Fruit fly (Drosophila melanogaster): ENCODE data around the gene Gal.

The Gal gene

dm6 chr2L:6048542-6048941 lies 41.9 kb upstream of the Gal start, which contains the start of the genes CG34179 and slmo:
Gene CG34179 (minus strand): TSS chr2L:6048706.
Gene slmo (minus strand): TSS chr2L:6048706.
- no peak for TF ChIP-seq HLH106 (tag; optimal IDR thresholded peaks at IDR 0.05)
- no peak for TF ChIP-seq ey (GFP tag; optimal IDR thresholded peaks at IDR 0.05)
- TF ChIP-seq Hr78 (GFP tag; optimal IDR thresholded peaks at IDR 0.05): no peak
- no peak for TF ChIP-seq lola (GFP tag; optimal IDR thresholded peaks at IDR 0.05)
- no peak for TF ChIP-seq brk (GFP tag; optimal IDR thresholded peaks at IDR 0.05)
- TF ChIP-seq sv (GFP tag; optimal IDR thresholded peaks at IDR 0.05): no peak
- TF ChIP-seq Sp1 (GFP tag; optimal IDR thresholded peaks at IDR 0.05): no peak
- no peak for TF ChIP-seq sage (GFP tag; optimal IDR thresholded peaks at IDR 0.05)
- no peak for TF ChIP-seq dsf (GFP tag; optimal IDR thresholded peaks at IDR 0.05; ENCODE audit: borderline replicate concordance)
- TF ChIP-seq CG9705 (GFP tag; optimal IDR thresholded peaks at IDR 0.05): no peak
- TF ChIP-seq N (GFP tag; optimal IDR thresholded peaks at IDR 0.05): no peak
- no peak for TF ChIP-seq jim (GFP tag; optimal IDR thresholded peaks at IDR 0.05)
- no peak for TF ChIP-seq Jra (GFP tag; optimal IDR thresholded peaks at IDR 0.05)
- TF ChIP-seq usp (GFP tag; optimal IDR thresholded peaks at IDR 0.05): no peak

DNA sequence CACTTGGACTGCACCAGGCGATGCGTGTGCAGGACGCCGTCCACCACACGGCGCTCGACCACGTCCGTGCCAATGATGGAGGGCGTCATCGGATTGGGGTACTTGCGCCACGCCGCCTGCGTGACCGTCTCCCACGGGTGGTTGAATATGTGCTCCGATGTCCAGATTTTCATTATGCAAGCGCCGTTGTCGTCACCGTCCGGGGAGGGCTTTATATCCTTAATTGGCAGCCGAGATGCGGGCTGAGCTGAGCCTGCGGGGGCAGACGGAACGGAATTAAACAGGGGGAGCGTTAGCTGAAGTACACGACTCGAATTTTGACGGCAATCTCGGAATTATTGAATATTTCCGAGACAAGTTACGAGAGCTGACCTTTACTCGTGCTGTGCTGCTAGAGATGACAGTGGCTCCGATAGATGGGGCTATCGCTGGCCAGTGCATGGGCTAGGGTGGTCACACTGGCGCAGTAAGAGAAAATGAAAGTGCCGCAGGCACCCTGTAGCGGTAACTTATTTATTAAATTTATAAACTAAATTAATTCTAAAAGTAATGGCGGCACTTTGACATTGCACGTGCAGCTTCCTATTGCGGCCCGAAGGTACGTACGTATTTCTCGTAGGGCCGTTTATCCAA lies 41.0 kb upstream of the Gal start, which contains the start of gene IPIP:
Gene IPIP, plus strand, starts transcription at position 475 of the 633 bp plus-strand sequence.
- TF ChIP-seq sage (GFP tag; optimal IDR thresholded peaks at IDR 0.05) (no peak), Hr78 (GFP tag; optimal IDR thresholded peaks at IDR 0.05) (no peak), rgr (GFP tag; optimal IDR thresholded peaks at IDR 0.05) (peak; percentile 60), HLH106 (tag; optimal IDR thresholded peaks at IDR 0.05) (peak; percentile 33), Rel (GFP tag; optimal IDR thresholded peaks at IDR 0.05) (no peak), Rel (tag; optimal IDR thresholded peaks at IDR 0.05) (peak; percentile 47), fru (GFP tag; optimal IDR thresholded peaks at IDR 0.05) (peak; percentile 65), foxo (GFP tag; optimal IDR thresholded peaks at IDR 0.05) (peak in 1 of 2 experiments; percentile 36), br (GFP tag; optimal IDR thresholded peaks at IDR 0.05) (peak; percentile 39), ey (GFP tag; optimal IDR thresholded peaks at IDR 0.05) (peak; percentile 9), Dif (GFP tag; optimal IDR thresholded peaks at IDR 0.05; ENCODE audit: partially characterized antibody) (peak; percentile 2), sv (GFP tag; optimal IDR thresholded peaks at IDR 0.05) (no peak), OdsH (GFP tag; optimal IDR thresholded peaks at IDR 0.05) (peak; percentile 5), dsf (GFP tag; optimal IDR thresholded peaks at IDR 0.05; ENCODE audit: borderline replicate concordance) (no peak), CG9705 (GFP tag; optimal IDR thresholded peaks at IDR 0.05) (peak; percentile 17), Vsx2 (GFP tag; optimal IDR thresholded peaks at IDR 0.05; ENCODE audit: partially characterized antibody) (no peak), Sp1 (GFP tag; optimal IDR thresholded peaks at IDR 0.05) (peak; percentile 30), h (GFP tag; optimal IDR thresholded peaks at IDR 0.05) (peak; percentile 69), Abd-B (GFP tag; optimal IDR thresholded peaks at IDR 0.05) (no peak), Hr83 (GFP tag; optimal IDR thresholded peaks at IDR 0.05; ENCODE audit: poor library complexity, severe bottlenecking) (peak; percentile 94)

dm6 chr2L:6046865-6047264 lies 40.2 kb upstream of the Gal start:
- no peak for TF ChIP-seq Hr78 (GFP tag; optimal IDR thresholded peaks at IDR 0.05)
- no peak for TF ChIP-seq Dif (GFP tag; optimal IDR thresholded peaks at IDR 0.05; ENCODE audit: partially characterized antibody)
- no peak for TF ChIP-seq brk (GFP tag; optimal IDR thresholded peaks at IDR 0.05)
- TF ChIP-seq GATAd (GFP tag; optimal IDR thresholded peaks at IDR 0.05): no peak
- TF ChIP-seq Sp1 (GFP tag; optimal IDR thresholded peaks at IDR 0.05): no peak
- TF ChIP-seq foxo (GFP tag; optimal IDR thresholded peaks at IDR 0.05): no peak
- no peak for TF ChIP-seq lola (GFP tag; optimal IDR thresholded peaks at IDR 0.05)
- TF ChIP-seq dsf (GFP tag; optimal IDR thresholded peaks at IDR 0.05; ENCODE audit: borderline replicate concordance): no peak
- no peak for TF ChIP-seq sage (GFP tag; optimal IDR thresholded peaks at IDR 0.05)
- no peak for TF ChIP-seq Dfd (GFP tag; optimal IDR thresholded peaks at IDR 0.05)
- no peak for TF ChIP-seq Hr83 (GFP tag; optimal IDR thresholded peaks at IDR 0.05; ENCODE audit: poor library complexity, severe bottlenecking)
- no peak for TF ChIP-seq dmrt93B (GFP tag; optimal IDR thresholded peaks at IDR 0.05)
- TF ChIP-seq psq (GFP tag; optimal IDR thresholded peaks at IDR 0.05): no peak
- no peak for TF ChIP-seq HLH106 (tag; optimal IDR thresholded peaks at IDR 0.05)
- TF ChIP-seq Abd-B (GFP tag; optimal IDR thresholded peaks at IDR 0.05): no peak
- TF ChIP-seq Jra (GFP tag; optimal IDR thresholded peaks at IDR 0.05): no peak
- no peak for TF ChIP-seq N (GFP tag; optimal IDR thresholded peaks at IDR 0.05)
- TF ChIP-seq Rel (GFP tag; optimal IDR thresholded peaks at IDR 0.05): no peak
- TF ChIP-seq Rel (tag; optimal IDR thresholded peaks at IDR 0.05): no peak

dm6 chr2L:6045972-6046718 lies 39.5 kb upstream of the Gal start, which contains the start of gene Pfas:
Gene Pfas (minus strand): TSS chr2L:6046050.
- TF ChIP-seq rgr (GFP tag; optimal IDR thresholded peaks at IDR 0.05): peak; percentile 68
- TF ChIP-seq br (GFP tag; optimal IDR thresholded peaks at IDR 0.05): peak; percentile 82
- TF ChIP-seq N (GFP tag; optimal IDR thresholded peaks at IDR 0.05): no peak
- TF ChIP-seq psq (GFP tag; optimal IDR thresholded peaks at IDR 0.05): peak; percentile 57
- peak; percentile 52 for TF ChIP-seq CG32264 (GFP tag; optimal IDR thresholded peaks at IDR 0.05)
- no peak for TF ChIP-seq Rel (GFP tag; optimal IDR thresholded peaks at IDR 0.05)
- peak; percentile 88 for TF ChIP-seq Rel (tag; optimal IDR thresholded peaks at IDR 0.05)
- no peak for TF ChIP-seq Vsx2 (GFP tag; optimal IDR thresholded peaks at IDR 0.05; ENCODE audit: partially characterized antibody)
- no peak for TF ChIP-seq lola (GFP tag; optimal IDR thresholded peaks at IDR 0.05)
- no peak for TF ChIP-seq Jra (GFP tag; optimal IDR thresholded peaks at IDR 0.05)
- TF ChIP-seq Abd-B (GFP tag; optimal IDR thresholded peaks at IDR 0.05): no peak
- peak; percentile 66 for TF ChIP-seq ey (GFP tag; optimal IDR thresholded peaks at IDR 0.05)
- TF ChIP-seq Hr78 (GFP tag; optimal IDR thresholded peaks at IDR 0.05): no peak
- TF ChIP-seq foxo (GFP tag; optimal IDR thresholded peaks at IDR 0.05): peak in 1 of 2 experiments; percentile 74
- no peak for TF ChIP-seq pan (optimal IDR thresholded peaks at IDR 0.05)
- no peak for TF ChIP-seq Hr83 (GFP tag; optimal IDR thresholded peaks at IDR 0.05; ENCODE audit: poor library complexity, severe bottlenecking)
- TF ChIP-seq h (GFP tag; optimal IDR thresholded peaks at IDR 0.05): peak; percentile 76
- TF ChIP-seq GATAd (GFP tag; optimal IDR thresholded peaks at IDR 0.05): no peak
- no peak for TF ChIP-seq dl (GFP tag; optimal IDR thresholded peaks at IDR 0.05; ENCODE audit: insufficient read depth in 1 of 2, partially characterized antibody in 2 of 2)
- peak; percentile 54 for TF ChIP-seq CG9705 (GFP tag; optimal IDR thresholded peaks at IDR 0.05)
- TF ChIP-seq dmrt93B (GFP tag; optimal IDR thresholded peaks at IDR 0.05): no peak
- TF ChIP-seq brk (GFP tag; optimal IDR thresholded peaks at IDR 0.05): no peak
- TF ChIP-seq Mio (GFP tag; optimal IDR thresholded peaks at IDR 0.05): no peak
- TF ChIP-seq tai (GFP tag; optimal IDR thresholded peaks at IDR 0.05): no peak
- TF ChIP-seq Hnf4 (GFP tag; optimal IDR thresholded peaks at IDR 0.05): no peak
